Fruit fly (Drosophila melanogaster) whole organism, pupa: ENCODE results near the gene CG12945.

Experiments
- CG12605 ChIP-seq: fragments of 200-800 bp; sonication (Bioruptor generic); IDR thresholded peaks from 2 replicates; pipeline ENCODE4 v1.3.6; 2022; ENCODE audit warnings: missing biosample characterization, missing genetic modification characterization
- CG13204 ChIP-seq: fragments of 200-800 bp; sonication (Bioruptor generic); optimal IDR thresholded peaks from 2 replicates; lab custom pipeline; 2018; ENCODE audit warnings: missing biosample characterization, mild to moderate bottlenecking, missing genetic modification characterization, moderate library complexity
- CG14655 ChIP-seq: fragments of 200-800 bp; sonication (Bioruptor generic); optimal IDR thresholded peaks from 3 replicates; lab custom pipeline; 2017; ENCODE audit warnings: mild to moderate bottlenecking, missing biosample characterization, missing genetic modification reagents, missing genetic modification characterization
- CG15710 ChIP-seq: fragments of 200-800 bp; sonication (Bioruptor generic); optimal IDR thresholded peaks from 2 replicates; lab custom pipeline; 2018; ENCODE audit warnings: missing biosample characterization, mild to moderate bottlenecking, missing genetic modification characterization, moderate library complexity
- CG17806 ChIP-seq: fragments of 200-800 bp; sonication (Bioruptor generic); optimal IDR thresholded peaks from 2 replicates; lab custom pipeline; 2018; ENCODE audit warnings: missing biosample characterization, mild to moderate bottlenecking, missing genetic modification characterization, moderate library complexity
- D1 ChIP-seq: fragments of 200-800 bp; sonication (Bioruptor generic); optimal IDR thresholded peaks from 2 replicates; lab custom pipeline; 2018; ENCODE audit warnings: missing biosample characterization, mild to moderate bottlenecking, missing genetic modification characterization, moderate library complexity
- EcR ChIP-seq: fragments of 200-800 bp; sonication (Bioruptor generic); optimal IDR thresholded peaks from 3 replicates; lab custom pipeline; 2019; ENCODE audit warnings: missing biosample characterization, missing genetic modification characterization, mild to moderate bottlenecking, moderate library complexity, missing genetic modification reagents
- Pif1A ChIP-seq: fragments of 200-800 bp; sonication (Bioruptor generic); optimal IDR thresholded peaks from 3 replicates; lab custom pipeline; 2016; ENCODE audit warnings: missing biosample characterization, missing genetic modification characterization
- Snoo ChIP-seq: fragments of 200-800 bp; sonication (Bioruptor generic); optimal IDR thresholded peaks from 3 replicates; lab custom pipeline; 2017; ENCODE audit warnings: missing biosample characterization, mild to moderate bottlenecking, missing genetic modification characterization, inconsistent platforms
- gl ChIP-seq: fragments of 200-800 bp; sonication (Bioruptor generic); optimal IDR thresholded peaks from 2 replicates; lab custom pipeline; 2018; ENCODE audit warnings: missing biosample characterization, mild to moderate bottlenecking, missing genetic modification characterization

DNA sequence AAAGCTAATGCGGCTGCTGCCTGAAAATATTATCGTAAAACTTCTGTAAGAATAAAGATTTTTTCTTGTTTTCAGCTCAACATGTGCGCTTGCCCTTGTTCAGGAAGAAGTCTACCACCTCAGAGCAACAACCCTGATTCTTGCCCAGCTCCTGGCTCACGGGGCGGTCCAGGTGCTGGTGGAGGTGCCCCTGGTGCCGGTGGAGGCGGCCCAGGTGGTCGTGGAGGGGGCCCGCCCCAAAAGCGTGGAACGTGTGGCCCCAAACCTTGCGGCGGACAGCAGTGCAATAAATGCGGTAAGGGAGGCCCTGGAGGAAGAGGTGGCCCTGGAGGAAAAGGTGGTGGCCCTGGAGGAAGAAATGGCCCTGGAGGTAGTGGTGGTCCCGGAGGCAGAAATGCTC lies 47.0 kb downstream of the CG12945 start:
- TF ChIP-seq CG14655 (GFP tag; lab: Kevin White, UChicago) (no peak), CG17806 (no peak), CG13204 (GFP tag; lab: Kevin White, UChicago) (no peak), Snoo (tag; lab: Kevin White, UChicago) (no peak), D1 (tag; lab: Kevin White, UChicago) (no peak), CG15710 (tag; lab: Kevin White, UChicago) (no peak), gl (no peak), Pif1A (no peak), CG12605 (GFP tag; lab: Robert Waterston, UW) (no peak), EcR (GFP tag; lab: Kevin White, UChicago) (no peak)
